Fruit fly (Drosophila melanogaster) S2 (cell line): ENCODE measurements around the gene CkIalpha.

Source experiments
- CG8478 ChIP-seq: fragments of >200 bp; optimal IDR thresholded peaks from 2 replicates; lab custom pipeline; 2018
- CTCF ChIP-seq, 2 experiments: fragments of >200 bp; optimal IDR thresholded peaks; 2 replicates each; lab custom pipeline; 2018

DNA sequence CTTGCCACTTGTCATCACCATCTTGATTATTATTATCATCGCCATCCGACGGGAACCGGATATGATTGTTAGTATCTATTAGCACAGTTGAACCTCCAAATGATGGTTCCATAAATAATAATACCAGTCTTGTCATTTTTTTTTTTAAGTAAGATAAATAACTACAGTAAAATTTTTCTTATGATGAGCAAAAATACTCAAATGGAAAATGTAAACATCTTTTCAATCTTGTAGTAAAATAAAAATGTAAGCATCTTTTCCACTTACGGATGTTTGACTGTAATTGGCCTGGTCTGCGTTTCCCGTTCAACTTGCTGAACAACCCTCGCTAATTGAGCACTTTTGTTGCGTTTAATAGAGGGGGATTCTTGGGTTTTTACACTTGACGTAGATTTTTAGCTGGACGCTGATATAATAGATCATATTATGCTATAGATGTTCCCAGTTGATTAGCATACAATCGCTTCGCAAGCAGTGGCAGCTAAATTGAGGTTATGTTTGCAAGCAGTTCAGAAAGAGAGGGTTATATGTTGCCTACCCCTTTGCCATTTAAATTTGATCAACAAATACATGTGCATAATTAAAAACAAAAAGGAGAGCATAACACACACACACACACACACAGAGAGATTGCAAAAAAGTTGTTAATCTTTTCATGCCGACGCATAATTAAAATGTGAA lies 27.7 kb upstream of the CkIalpha start:
- TF ChIP-seq CG8478 (lab: Kevin White, UChicago), result no peak
- TF ChIP-seq CTCF (optimal IDR thresholded peaks at IDR 0.05; lab: Kevin White, UChicago), result no peak
